Worm (Caenorhabditis elegans) whole organism, L1 larva: ENCODE data around the gene cks-1.

Source experiments
- C16A3.4 ChIP-seq: fragments of 150-350 bp; optimal IDR thresholded peaks from 2 replicates; lab custom pipeline; 2014; ENCODE audit warnings: missing biosample characterization, missing genetic modification characterization
- C34B4.2 ChIP-seq: sonication (generic microtip); optimal IDR thresholded peaks from 2 replicates; lab custom pipeline; 2017; ENCODE audit warnings: mild to moderate bottlenecking, missing genetic modification characterization, missing compliant biosample characterization
- Y116A8C.19 ChIP-seq: sonication (generic microtip); optimal IDR thresholded peaks from 2 replicates; lab custom pipeline; 2016; ENCODE audit warnings: missing compliant biosample characterization, missing genetic modification characterization, borderline replicate concordance
- blmp-1 ChIP-seq: fragments of 150-350 bp; optimal IDR thresholded peaks from 2 replicates; lab custom pipeline; 2014; ENCODE audit warnings: missing biosample characterization, missing genetic modification characterization
- ceh-82 ChIP-seq, 3 experiments: fragments of 150-350 bp in 1 of 3; sonication (generic microtip) in 2 of 3; optimal IDR thresholded peaks; 2 replicates each; lab custom pipeline; 2014 to 2017; ENCODE audit warnings: missing biosample characterization in 3 of 3, missing genetic modification characterization in 3 of 3
- ceh-90 ChIP-seq: sonication (generic microtip); optimal IDR thresholded peaks from 2 replicates; lab custom pipeline; 2016; ENCODE audit warnings: missing genetic modification characterization, missing compliant biosample characterization
- dpl-1 ChIP-seq, 3 experiments: fragments of 150-350 bp in 2 of 3; sonication (generic microtip) in 1 of 3; optimal IDR thresholded peaks; 2 replicates each; lab custom pipeline; 2014 to 2017; ENCODE audit warnings: missing biosample characterization in 3 of 3, missing genetic modification characterization in 3 of 3, missing genetic modification reagents in 3 of 3
- dsc-1 ChIP-seq: sonication (generic microtip); optimal IDR thresholded peaks from 2 replicates; lab custom pipeline; 2016; ENCODE audit warnings: mild to moderate bottlenecking, missing genetic modification characterization, missing compliant biosample characterization
- efl-1 ChIP-seq, 4 experiments: fragments of 150-350 bp; optimal IDR thresholded peaks in 3 of 4; peaks in 1 of 4; 1 replicate in 1 of 4; 2 replicates in 3 of 4; lab custom pipeline; 2014; ENCODE audit warnings: missing biosample characterization in 2 of 4, missing genetic modification characterization in 2 of 4, missing genetic modification reagents in 2 of 4
- egl-27 ChIP-seq, 2 experiments: fragments of 150-350 bp in 1 of 2; sonication (generic microtip); optimal IDR thresholded peaks; 3 replicates each; lab custom pipeline; 2017 to 2018; ENCODE audit warnings: missing biosample characterization in 2 of 2, missing genetic modification characterization in 2 of 2, missing genetic modification reagents in 2 of 2
- elt-2 ChIP-seq: sonication (generic microtip); optimal IDR thresholded peaks from 2 replicates; lab custom pipeline; 2016; ENCODE audit warnings: missing genetic modification characterization, mild to moderate bottlenecking, inconsistent platforms, missing compliant biosample characterization, missing genetic modification reagents
- elt-3 ChIP-seq, 6 experiments: fragments of 150-350 bp in 1 of 6; sonication (generic microtip); optimal IDR thresholded peaks; 2 replicates each; lab custom pipeline; 2017 to 2018; ENCODE audit warnings: missing biosample characterization in 6 of 6, missing genetic modification characterization in 6 of 6, inconsistent platforms in 1 of 6
- irx-1 ChIP-seq: sonication (generic microtip); optimal IDR thresholded peaks from 2 replicates; lab custom pipeline; 2016; ENCODE audit warnings: missing genetic modification characterization, missing compliant biosample characterization
- lin-13 ChIP-seq: fragments of 150-350 bp; optimal IDR thresholded peaks from 2 replicates; lab custom pipeline; 2014; ENCODE audit warnings: missing biosample characterization, missing genetic modification reagents, missing genetic modification characterization
- lin-14 ChIP-seq: fragments of 200-800 bp; sonication (Bioruptor generic); optimal IDR thresholded peaks from 2 replicates; lab custom pipeline; 2018; ENCODE audit warnings: mild to moderate bottlenecking, missing genetic modification characterization, moderate library complexity, missing compliant biosample characterization
- lin-15B ChIP-seq: fragments of 150-350 bp; sonication (generic microtip); optimal IDR thresholded peaks from 3 replicates; lab custom pipeline; 2014; ENCODE audit warnings: missing biosample characterization, missing genetic modification characterization
- lin-35 ChIP-seq, 2 experiments: fragments of 150-350 bp; optimal IDR thresholded peaks; 2 replicates each; lab custom pipeline; 2014; ENCODE audit warnings: missing biosample characterization in 2 of 2, missing genetic modification characterization in 2 of 2, missing genetic modification reagents in 2 of 2
- lir-3 ChIP-seq: sonication (generic microtip); optimal IDR thresholded peaks from 2 replicates; lab custom pipeline; 2016; ENCODE audit warnings: mild to moderate bottlenecking, missing genetic modification characterization, moderate library complexity, missing compliant biosample characterization; ENCODE audit not compliant: poor library complexity
- lsy-2 ChIP-seq, 2 experiments: fragments of 150-350 bp; optimal IDR thresholded peaks; 2 replicates each; lab custom pipeline; 2014; ENCODE audit warnings: missing biosample characterization in 2 of 2, missing genetic modification characterization in 2 of 2
- mdl-1 ChIP-seq, 2 experiments: fragments of 150-350 bp; optimal IDR thresholded peaks; 2 replicates each; lab custom pipeline; 2014 to 2017; ENCODE audit warnings: missing biosample characterization in 2 of 2, missing genetic modification characterization in 2 of 2, inconsistent platforms in 1 of 2
- mep-1 ChIP-seq: fragments of 150-350 bp; optimal IDR thresholded peaks from 2 replicates; lab custom pipeline; 2014; ENCODE audit warnings: missing biosample characterization, missing genetic modification characterization
- nhr-11 ChIP-seq: fragments of 150-350 bp; optimal IDR thresholded peaks from 2 replicates; lab custom pipeline; 2014; ENCODE audit warnings: missing biosample characterization, missing genetic modification characterization
- nhr-19 ChIP-seq: fragments of 200-800 bp; sonication (Bioruptor generic); conservative IDR thresholded peaks from 2 replicates; pipeline ENCODE4 v1.3.6; 2022; ENCODE audit warnings: missing genetic modification characterization, missing compliant biosample characterization
- nhr-20 ChIP-seq: sonication (generic microtip); optimal IDR thresholded peaks from 2 replicates; lab custom pipeline; 2016; ENCODE audit warnings: mild to moderate bottlenecking, missing genetic modification characterization, missing compliant biosample characterization
- nhr-47 ChIP-seq: sonication (generic microtip); optimal IDR thresholded peaks from 2 replicates; lab custom pipeline; 2016; ENCODE audit warnings: mild to moderate bottlenecking, missing genetic modification characterization, moderate library complexity, missing compliant biosample characterization
- nhr-71 ChIP-seq: sonication (generic microtip); optimal IDR thresholded peaks from 2 replicates; lab custom pipeline; 2016; ENCODE audit warnings: mild to moderate bottlenecking, missing genetic modification characterization, moderate library complexity, missing compliant biosample characterization
- nhr-77 ChIP-seq: fragments of 150-350 bp; optimal IDR thresholded peaks from 2 replicates; lab custom pipeline; 2014; ENCODE audit warnings: missing biosample characterization, missing genetic modification characterization
- nhr-85 ChIP-seq: sonication (generic microtip); peaks from one replicate; lab custom pipeline; 2016; ENCODE audit warnings: missing genetic modification characterization, inconsistent platforms, missing compliant biosample characterization
- nhr-90 ChIP-seq: sonication (generic microtip); optimal IDR thresholded peaks from 2 replicates; lab custom pipeline; 2016; ENCODE audit warnings: mild to moderate bottlenecking, missing genetic modification characterization, missing compliant biosample characterization; ENCODE audit not compliant: poor library complexity
- rnt-1 ChIP-seq: sonication (generic microtip); optimal IDR thresholded peaks from 2 replicates; lab custom pipeline; 2016; ENCODE audit warnings: mild to moderate bottlenecking, missing genetic modification characterization, moderate library complexity, missing compliant biosample characterization
- skn-1 ChIP-seq: fragments of 150-350 bp; optimal IDR thresholded peaks from 2 replicates; lab custom pipeline; 2014; ENCODE audit warnings: missing biosample characterization, missing genetic modification characterization
- snu-23 ChIP-seq: sonication (generic microtip); optimal IDR thresholded peaks from 2 replicates; lab custom pipeline; 2016; ENCODE audit warnings: missing genetic modification characterization, missing compliant biosample characterization
- sox-4 ChIP-seq: sonication (generic microtip); optimal IDR thresholded peaks from 2 replicates; lab custom pipeline; 2016; ENCODE audit warnings: missing genetic modification characterization, missing compliant biosample characterization
- sup-37 ChIP-seq: fragments of 200-800 bp; sonication (Bioruptor generic); optimal IDR thresholded peaks from 2 replicates; lab custom pipeline; 2018; ENCODE audit warnings: mild to moderate bottlenecking, missing genetic modification characterization, missing compliant biosample characterization
- swsn-7 ChIP-seq: sonication (generic microtip); optimal IDR thresholded peaks from 2 replicates; lab custom pipeline; 2016; ENCODE audit warnings: missing genetic modification characterization, missing compliant biosample characterization
- tbx-2 ChIP-seq: sonication (generic microtip); optimal IDR thresholded peaks from 2 replicates; lab custom pipeline; 2016; ENCODE audit warnings: missing genetic modification characterization, missing compliant biosample characterization
- unc-130 ChIP-seq: fragments of 150-350 bp; optimal IDR thresholded peaks from 2 replicates; lab custom pipeline; 2017; ENCODE audit warnings: missing biosample characterization, missing genetic modification characterization, inconsistent platforms
- unc-62 ChIP-seq: fragments of 150-350 bp; optimal IDR thresholded peaks from 2 replicates; lab custom pipeline; 2014; ENCODE audit warnings: missing biosample characterization, missing genetic modification reagents, missing genetic modification characterization
- xbp-1 ChIP-seq: sonication (generic microtip); optimal IDR thresholded peaks from 2 replicates; lab custom pipeline; 2016; ENCODE audit warnings: missing genetic modification characterization, missing compliant biosample characterization
- ztf-4 ChIP-seq: fragments of 150-350 bp; optimal IDR thresholded peaks from 2 replicates; lab custom pipeline; 2014; ENCODE audit warnings: missing biosample characterization, missing genetic modification characterization

The cks-1 gene

ce11 chrIV:8526050-8526449 is 12.3 kb downstream of the cks-1 start:
- TF ChIP-seq lin-13 (GFP tag; lab: Kevin White, UChicago) (no peak), lin-15B (tag; lab: Kevin White, UChicago) (no peak), C16A3.4 (peak; percentile 50), irx-1 (tag; lab: Kevin White, UChicago) (peak; percentile 49), mep-1 (tag; lab: Kevin White, UChicago) (peak; percentile 67), unc-62 (GFP tag; lab: Kevin White, UChicago) (no peak), dpl-1 (GFP tag; optimal IDR thresholded peaks at IDR 0.05; lab: Kevin White, UChicago) (peak in 1 of 3 experiments; percentile 25), nhr-11 (tag; lab: Kevin White, UChicago) (peak; percentile 66), nhr-20 (tag; lab: Kevin White, UChicago) (peak; percentile 93), elt-2 (tag; lab: Kevin White, UChicago) (peak; percentile 37), elt-3 (tag; optimal IDR thresholded peaks at IDR 0.05; lab: Kevin White, UChicago) (peak in 3 of 6 experiments; percentile 56 to 97 (median 90)), xbp-1 (tag; lab: Kevin White, UChicago) (peak; percentile 31), lin-14 (GFP tag; lab: Kevin White, UChicago) (peak; percentile 94), skn-1 (peak; percentile 1), swsn-7 (tag; lab: Kevin White, UChicago) (peak; percentile 44), C34B4.2 (tag; lab: Kevin White, UChicago) (no peak), lir-3 (tag; lab: Kevin White, UChicago) (peak; percentile 32), sox-4 (peak; percentile 39), nhr-90 (tag; lab: Kevin White, UChicago) (peak; percentile 59), nhr-71 (tag; lab: Kevin White, UChicago) (peak; percentile 94), unc-130 (tag; lab: Kevin White, UChicago) (peak; percentile 49), dsc-1 (tag; lab: Kevin White, UChicago) (no peak), rnt-1 (tag; lab: Kevin White, UChicago) (peak; percentile 83), nhr-47 (tag; lab: Kevin White, UChicago) (peak; percentile 61), lsy-2 (tag; optimal IDR thresholded peaks at IDR 0.05; lab: Kevin White, UChicago) (peak; percentile 73 to 91), nhr-19 (peak; percentile 88), ztf-4 (tag; lab: Kevin White, UChicago) (peak; percentile 71), ceh-90 (tag; lab: Kevin White, UChicago) (no peak), nhr-85 (tag; lab: Kevin White, UChicago) (peak; percentile 94), Y116A8C.19 (tag; lab: Kevin White, UChicago) (no peak), egl-27 (tag; optimal IDR thresholded peaks at IDR 0.05; lab: Kevin White, UChicago) (peak in 1 of 2 experiments; percentile 80), tbx-2 (peak; percentile 82), efl-1 (optimal IDR thresholded peaks at IDR 0.05; lab: Kevin White, UChicago) (peak; percentile 18 to 37), efl-1 (GFP tag; optimal IDR thresholded peaks at IDR 0.05 in 1 of 2; lab: Kevin White, UChicago) (peak; percentile 7 to 93), lin-35 (GFP tag; optimal IDR thresholded peaks at IDR 0.05; lab: Kevin White, UChicago) (peak in 1 of 2 experiments; percentile 67), mdl-1 (tag; optimal IDR thresholded peaks at IDR 0.05; lab: Kevin White, UChicago) (peak in 1 of 2 experiments; percentile 91), sup-37 (GFP tag; lab: Kevin White, UChicago) (no peak), nhr-77 (tag; lab: Kevin White, UChicago) (no peak), snu-23 (GFP tag; lab: Kevin White, UChicago) (peak; percentile 85), blmp-1 (tag; lab: Kevin White, UChicago) (peak; percentile 86), ceh-82 (tag; optimal IDR thresholded peaks at IDR 0.05; lab: Kevin White, UChicago) (no peak)
- TF ChIP-seq, all 84 proteins: peak for 30

DNA sequence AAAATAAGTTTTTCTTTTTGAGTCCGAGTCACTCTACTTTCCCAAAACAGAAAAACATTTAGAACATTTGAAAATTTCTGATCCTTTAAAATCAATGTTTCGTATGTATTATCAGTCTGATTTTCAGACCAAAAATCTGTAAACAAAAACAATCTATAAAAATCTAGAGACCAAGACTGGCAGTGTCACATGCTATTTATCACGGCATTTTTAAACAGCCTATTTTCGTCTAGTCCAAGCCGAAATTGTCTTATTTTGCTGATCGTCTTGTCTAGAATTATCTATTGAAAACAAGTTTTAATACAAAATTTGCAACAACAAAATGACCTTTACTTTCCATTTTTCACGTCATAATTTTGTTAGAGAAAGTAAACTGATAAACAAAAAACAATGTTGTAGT is 12.9 kb downstream of the cks-1 start:
- TF ChIP-seq elt-2 (tag; lab: Kevin White, UChicago), result peak; percentile 6
- no peak for TF ChIP-seq unc-62 (GFP tag; lab: Kevin White, UChicago)
